Fruit fly (Drosophila melanogaster) whole organism, prepupa: ENCODE data around the gene mRpS34.
A peak's percentile ranks its signal among the peaks of the same experiment; 100 is the strongest.

Source experiments
- Blimp-1 ChIP-seq: fragments of 200-800 bp; sonication (Bioruptor generic); optimal IDR thresholded peaks from 3 replicates; lab custom pipeline; 2017; ENCODE audit warnings: missing biosample characterization, missing genetic modification characterization, mild to moderate bottlenecking, moderate library complexity, missing genetic modification reagents
- CG10631 ChIP-seq: fragments of 200-800 bp; sonication (Bioruptor generic); optimal IDR thresholded peaks from 2 replicates; lab custom pipeline; 2016; ENCODE audit warnings: missing biosample characterization, missing genetic modification characterization
- CG10669 ChIP-seq: fragments of 200-800 bp; sonication (Bioruptor generic); optimal IDR thresholded peaks from 3 replicates; lab custom pipeline; 2018; ENCODE audit warnings: missing biosample characterization, mild to moderate bottlenecking, missing genetic modification characterization, moderate library complexity
- CG11902 ChIP-seq: fragments of 200-800 bp; sonication (Bioruptor generic); optimal IDR thresholded peaks from 3 replicates; lab custom pipeline; 2016; ENCODE audit warnings: missing biosample characterization, missing genetic modification characterization
- CG15336 ChIP-seq: fragments of 200-800 bp; sonication (Bioruptor generic); IDR thresholded peaks from 2 replicates; pipeline ENCODE4 v1.3.6; 2022; ENCODE audit warnings: missing biosample characterization, missing genetic modification characterization
- CG1621 ChIP-seq: fragments of 200-800 bp; sonication (Bioruptor generic); optimal IDR thresholded peaks from 3 replicates; lab custom pipeline; 2018; ENCODE audit warnings: missing biosample characterization, mild to moderate bottlenecking, missing genetic modification characterization
- CG32006 ChIP-seq: fragments of 200-800 bp; sonication (Bioruptor generic); optimal IDR thresholded peaks from 3 replicates; lab custom pipeline; 2017; ENCODE audit warnings: missing biosample characterization, mild to moderate bottlenecking, missing genetic modification characterization
- CG34406 ChIP-seq: fragments of 200-800 bp; sonication (Bioruptor generic); optimal IDR thresholded peaks from 3 replicates; lab custom pipeline; 2016; ENCODE audit warnings: missing biosample characterization, missing genetic modification characterization
- CG3919 ChIP-seq: fragments of 200-800 bp; sonication (Bioruptor generic); optimal IDR thresholded peaks from 3 replicates; lab custom pipeline; 2016; ENCODE audit warnings: missing biosample characterization, missing genetic modification characterization
- CG6163 ChIP-seq: fragments of 200-800 bp; sonication (Bioruptor generic); IDR thresholded peaks from 3 replicates; pipeline ENCODE4 v1.3.6; 2022; ENCODE audit warnings: missing biosample characterization, missing genetic modification characterization
- CG6276 ChIP-seq: fragments of 200-800 bp; sonication (Bioruptor generic); optimal IDR thresholded peaks from 2 replicates; lab custom pipeline; 2017; ENCODE audit warnings: missing biosample characterization, mild to moderate bottlenecking, missing genetic modification characterization
- CG6792 ChIP-seq: fragments of 200-800 bp; sonication (Bioruptor generic); optimal IDR thresholded peaks from 3 replicates; lab custom pipeline; 2016; ENCODE audit warnings: missing biosample characterization, missing genetic modification characterization
- CG6854 ChIP-seq: fragments of 200-800 bp; sonication (Bioruptor generic); optimal IDR thresholded peaks from 2 replicates; lab custom pipeline; 2017; ENCODE audit warnings: missing biosample characterization, mild to moderate bottlenecking, missing genetic modification characterization
- CG7368 ChIP-seq: fragments of 200-800 bp; sonication (Bioruptor generic); optimal IDR thresholded peaks from 3 replicates; lab custom pipeline; 2016; ENCODE audit warnings: missing biosample characterization, missing genetic modification characterization
- CG8119 ChIP-seq: fragments of 200-800 bp; sonication (Bioruptor generic); IDR thresholded peaks from 3 replicates; pipeline ENCODE4 v1.3.6; 2022; ENCODE audit warnings: missing biosample characterization, missing genetic modification characterization
- CG8632 ChIP-seq: fragments of 200-800 bp; sonication (Bioruptor generic); optimal IDR thresholded peaks from 3 replicates; lab custom pipeline; 2016; ENCODE audit warnings: missing biosample characterization, missing genetic modification characterization
- CG9139 ChIP-seq: fragments of 200-800 bp; sonication (Bioruptor generic); optimal IDR thresholded peaks from 3 replicates; lab custom pipeline; 2017; ENCODE audit warnings: missing biosample characterization, mild to moderate bottlenecking, missing genetic modification characterization
- Eip78C ChIP-seq: fragments of 200-800 bp; sonication (Bioruptor generic); peaks from one replicate; lab custom pipeline; 2016; ENCODE audit warnings: missing biosample characterization, missing genetic modification characterization
- Eip93F ChIP-seq: fragments of 200-800 bp; sonication (Bioruptor generic); optimal IDR thresholded peaks from 2 replicates; lab custom pipeline; 2016; ENCODE audit warnings: missing biosample characterization, mild to moderate bottlenecking, missing genetic modification characterization
- Ets21C ChIP-seq: fragments of 200-800 bp; sonication (Bioruptor generic); optimal IDR thresholded peaks from 3 replicates; lab custom pipeline; 2016; ENCODE audit warnings: missing biosample characterization, missing genetic modification characterization
- Ets96B ChIP-seq: fragments of 200-800 bp; optimal IDR thresholded peaks from 2 replicates; lab custom pipeline; 2019; ENCODE audit warnings: missing biosample characterization, mild to moderate bottlenecking, missing genetic modification characterization, moderate library complexity
- Hr4 ChIP-seq: fragments of 200-800 bp; sonication (Bioruptor generic); optimal IDR thresholded peaks from 3 replicates; lab custom pipeline; 2016; ENCODE audit warnings: missing biosample characterization, missing genetic modification characterization
- OdsH ChIP-seq: fragments of 200-800 bp; sonication (Bioruptor generic); optimal IDR thresholded peaks from 3 replicates; lab custom pipeline; 2016; ENCODE audit warnings: missing biosample characterization, missing genetic modification characterization
- Smox ChIP-seq: fragments of 200-800 bp; sonication (Bioruptor generic); optimal IDR thresholded peaks from 3 replicates; lab custom pipeline; 2016; ENCODE audit warnings: missing biosample characterization, missing genetic modification characterization
- Sox102F ChIP-seq: fragments of 200-800 bp; sonication (Bioruptor generic); optimal IDR thresholded peaks from 2 replicates; lab custom pipeline; 2016; ENCODE audit warnings: missing biosample characterization, mild to moderate bottlenecking, missing genetic modification characterization
- Sox14 ChIP-seq: fragments of 200-800 bp; sonication (Bioruptor generic); optimal IDR thresholded peaks from 3 replicates; lab custom pipeline; 2016; ENCODE audit warnings: missing biosample characterization, missing genetic modification characterization
- Sox15 ChIP-seq: fragments of 200-800 bp; sonication (Bioruptor generic); optimal IDR thresholded peaks from 3 replicates; lab custom pipeline; 2016; ENCODE audit warnings: missing biosample characterization, missing genetic modification characterization
- achi ChIP-seq: fragments of 200-800 bp; sonication (Bioruptor generic); optimal IDR thresholded peaks from 3 replicates; lab custom pipeline; 2016; ENCODE audit warnings: missing biosample characterization, missing genetic modification characterization
- acj6 ChIP-seq: fragments of 200-800 bp; sonication (Bioruptor generic); optimal IDR thresholded peaks from 3 replicates; lab custom pipeline; 2016; ENCODE audit warnings: missing biosample characterization, missing genetic modification characterization
- eg ChIP-seq: fragments of 200-800 bp; sonication (Bioruptor generic); IDR thresholded peaks from 3 replicates; pipeline ENCODE4 v1.3.6; 2022; ENCODE audit warnings: missing biosample characterization, missing genetic modification characterization
- esn ChIP-seq: fragments of 200-800 bp; sonication (Bioruptor generic); optimal IDR thresholded peaks from 2 replicates; lab custom pipeline; 2016; ENCODE audit warnings: missing biosample characterization, mild to moderate bottlenecking, missing genetic modification characterization, moderate library complexity
- fd59A ChIP-seq: fragments of 200-800 bp; sonication (Bioruptor generic); optimal IDR thresholded peaks from 2 replicates; lab custom pipeline; 2017; ENCODE audit warnings: missing biosample characterization, mild to moderate bottlenecking, missing genetic modification characterization, missing genetic modification reagents
- fkh ChIP-seq: fragments of 200-800 bp; sonication (Bioruptor generic); optimal IDR thresholded peaks from 3 replicates; lab custom pipeline; 2017; ENCODE audit warnings: missing biosample characterization, mild to moderate bottlenecking, missing genetic modification characterization, moderate library complexity
- lz ChIP-seq: fragments of 200-800 bp; sonication (Bioruptor generic); optimal IDR thresholded peaks from 3 replicates; lab custom pipeline; 2016; ENCODE audit warnings: missing biosample characterization, missing genetic modification characterization
- net ChIP-seq: fragments of 200-800 bp; sonication (Bioruptor generic); optimal IDR thresholded peaks from 3 replicates; lab custom pipeline; 2016; ENCODE audit warnings: missing biosample characterization, missing genetic modification characterization
- pdm3 ChIP-seq: fragments of 200-800 bp; sonication (Bioruptor generic); optimal IDR thresholded peaks from 3 replicates; lab custom pipeline; 2016; ENCODE audit warnings: missing biosample characterization, missing genetic modification characterization
- spab ChIP-seq: fragments of 200-800 bp; sonication (Bioruptor generic); optimal IDR thresholded peaks from 2 replicates; lab custom pipeline; 2017; ENCODE audit warnings: missing biosample characterization, mild to moderate bottlenecking, missing genetic modification characterization, missing genetic modification reagents
- ss ChIP-seq, 2 experiments: fragments of 200-800 bp; sonication (Bioruptor generic); optimal IDR thresholded peaks; 2 replicates in 1 of 2; 3 replicates in 1 of 2; lab custom pipeline; 2017 to 2018; ENCODE audit warnings: mild to moderate bottlenecking in 2 of 2, missing biosample characterization in 2 of 2, missing genetic modification characterization in 2 of 2, moderate library complexity in 1 of 2
- svp ChIP-seq: fragments of 200-800 bp; sonication (Bioruptor generic); peaks from one replicate; lab custom pipeline; 2016; ENCODE audit warnings: missing biosample characterization, missing genetic modification characterization
- topi ChIP-seq: fragments of 200-800 bp; sonication (Bioruptor generic); optimal IDR thresholded peaks from 3 replicates; lab custom pipeline; 2016; ENCODE audit warnings: missing biosample characterization, missing genetic modification characterization

Gene mRpS34

DNA sequence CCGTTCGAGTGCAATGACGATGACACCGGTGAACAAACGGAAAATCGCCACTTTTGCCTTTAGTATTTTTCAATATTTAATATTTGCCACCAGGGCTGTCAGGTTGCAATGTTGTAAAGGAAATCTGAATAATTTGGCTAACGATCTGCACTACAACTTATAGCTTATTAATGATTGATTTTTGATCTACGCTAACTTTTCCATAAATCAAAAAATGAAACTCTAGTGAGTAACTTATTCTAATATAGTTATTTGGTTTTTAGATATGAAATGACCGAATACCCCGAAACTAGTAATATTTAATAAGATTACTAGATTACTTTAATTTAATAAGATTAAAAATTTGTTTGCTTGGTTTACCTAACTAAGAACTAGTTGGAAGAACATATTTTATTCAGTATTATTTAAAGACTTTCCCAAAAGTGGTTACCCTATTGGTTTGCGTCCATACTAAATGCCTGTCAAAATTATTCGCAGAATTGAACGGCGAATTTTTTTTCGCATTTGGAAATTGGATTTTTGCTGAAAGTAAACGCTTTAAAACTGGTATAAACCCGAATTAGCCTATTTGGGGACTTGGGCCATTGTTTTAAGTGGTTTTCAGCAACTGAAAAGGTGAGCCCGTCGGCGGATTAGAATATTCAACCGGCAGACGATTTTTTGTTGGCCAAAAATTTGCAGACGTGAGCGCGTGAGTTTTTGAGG is 38.2 kb downstream of the mRpS34 start, which contains the start of the genes Agpat3 and RAF2 (continued):
- TF ChIP-seq Smox (GFP tag; lab: Kevin White, UChicago) = no peak
- TF ChIP-seq CG6792 (GFP tag; lab: Kevin White, UChicago) = peak; percentile 12
- peak; percentile 54 for TF ChIP-seq Sox15 (GFP tag; lab: Kevin White, UChicago)
- peak; percentile 34 for TF ChIP-seq CG3919 (GFP tag; lab: Kevin White, UChicago)

DNA sequence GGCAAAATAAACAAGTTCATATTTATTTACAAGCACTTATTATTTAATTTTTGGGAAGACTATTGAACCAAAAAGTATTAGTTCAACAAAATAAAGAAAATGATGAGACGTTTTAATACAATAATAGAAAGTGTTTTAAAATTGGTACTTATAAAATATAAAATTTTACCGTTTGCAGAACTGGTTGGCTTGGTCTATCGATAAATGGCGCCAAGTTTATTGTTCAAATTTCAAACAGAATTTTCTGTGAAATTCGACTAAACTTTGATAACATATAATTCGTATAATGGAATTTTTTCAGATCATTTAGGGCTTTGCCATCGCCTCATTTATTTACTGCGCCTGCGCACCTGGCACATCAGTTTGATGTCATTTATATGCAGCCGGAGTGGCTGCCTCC is 42.9 kb downstream of the mRpS34 start:
- no peak for TF ChIP-seq spab (GFP tag; lab: Kevin White, UChicago)
- TF ChIP-seq svp (GFP tag; lab: Kevin White, UChicago) = peak; percentile 33
- no peak for TF ChIP-seq Sox102F
- peak; percentile 37 for TF ChIP-seq Eip78C (GFP tag; lab: Kevin White, UChicago)
- TF ChIP-seq Eip93F (GFP tag; lab: Kevin White, UChicago) = no peak

DNA sequence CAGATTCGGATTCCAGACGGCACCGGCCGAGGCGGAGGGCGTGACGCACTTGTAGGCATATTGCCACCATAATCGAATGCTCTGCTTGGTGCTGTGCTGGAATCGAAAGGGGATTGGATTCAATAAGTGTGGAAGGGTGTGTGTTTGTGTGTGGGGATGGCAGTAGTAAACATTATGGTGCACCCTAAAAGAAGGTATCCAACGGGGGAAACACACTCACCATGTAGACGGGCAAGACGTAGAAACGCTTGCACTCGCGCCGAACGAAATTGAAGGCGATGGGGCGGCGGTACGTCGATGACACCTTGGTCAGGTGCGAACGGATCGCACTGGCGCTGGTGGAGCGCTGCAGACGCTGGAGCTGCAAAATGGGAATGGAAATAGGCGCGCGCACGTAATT is 43.4 kb downstream of the mRpS34 start:
- no peak for TF ChIP-seq CG1621 (tag; lab: Kevin White, UChicago)
- TF ChIP-seq fkh (GFP tag; lab: Kevin White, UChicago) = no peak
- no peak for TF ChIP-seq achi
- TF ChIP-seq CG3919 (GFP tag; lab: Kevin White, UChicago) = no peak
- no peak for TF ChIP-seq svp (GFP tag; lab: Kevin White, UChicago)
- TF ChIP-seq esn = no peak
- TF ChIP-seq CG34406 (GFP tag; lab: Kevin White, UChicago) = no peak
- TF ChIP-seq Sox14 (GFP tag; lab: Kevin White, UChicago) = no peak
- no peak for TF ChIP-seq CG6276 (GFP tag; lab: Kevin White, UChicago)

DNA sequence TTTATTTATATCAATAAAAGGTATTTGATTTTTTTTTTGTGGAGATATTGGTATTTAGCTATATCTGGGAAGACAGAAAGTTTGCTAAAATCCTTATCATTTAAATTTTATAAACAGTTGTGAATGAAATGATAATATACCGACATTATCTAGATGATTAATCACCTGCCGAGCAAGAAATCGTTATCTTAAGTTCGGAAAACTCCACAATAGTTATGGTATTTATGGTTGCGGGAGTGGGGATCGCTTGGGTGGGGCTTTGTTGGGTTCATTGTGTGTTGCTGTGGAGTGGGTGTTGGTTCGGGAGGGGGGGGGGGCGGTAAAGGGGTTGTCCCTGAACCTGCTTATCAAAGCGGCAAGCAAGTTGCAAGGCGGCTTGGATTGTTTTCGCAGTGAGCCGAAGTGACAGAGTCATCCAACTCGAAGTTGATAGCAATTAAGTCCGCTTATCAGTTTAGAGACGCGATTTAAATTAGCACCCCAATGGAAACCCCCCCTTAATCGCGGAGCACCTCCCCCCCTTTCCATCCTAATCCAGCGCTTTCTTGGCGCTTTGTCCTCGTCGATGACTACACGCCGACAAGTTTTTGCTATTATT is 44.4 kb downstream of the mRpS34 start:
- TF ChIP-seq Ets96B (no peak), net (GFP tag; lab: Kevin White, UChicago) (no peak), CG1621 (tag; lab: Kevin White, UChicago) (no peak), pdm3 (GFP tag; lab: Kevin White, UChicago) (no peak), CG3919 (GFP tag; lab: Kevin White, UChicago) (no peak), CG8119 (GFP tag; lab: Robert Waterston, UW) (no peak), OdsH (no peak), lz (GFP tag; lab: Kevin White, UChicago) (no peak), Blimp-1 (GFP tag; lab: Kevin White, UChicago) (no peak), ss (GFP tag; optimal IDR thresholded peaks at IDR 0.05; lab: Kevin White, UChicago) (no peak), Ets21C (no peak), CG34406 (GFP tag; lab: Kevin White, UChicago) (no peak), topi (GFP tag; lab: Kevin White, UChicago) (no peak), spab (GFP tag; lab: Kevin White, UChicago) (no peak)

DNA sequence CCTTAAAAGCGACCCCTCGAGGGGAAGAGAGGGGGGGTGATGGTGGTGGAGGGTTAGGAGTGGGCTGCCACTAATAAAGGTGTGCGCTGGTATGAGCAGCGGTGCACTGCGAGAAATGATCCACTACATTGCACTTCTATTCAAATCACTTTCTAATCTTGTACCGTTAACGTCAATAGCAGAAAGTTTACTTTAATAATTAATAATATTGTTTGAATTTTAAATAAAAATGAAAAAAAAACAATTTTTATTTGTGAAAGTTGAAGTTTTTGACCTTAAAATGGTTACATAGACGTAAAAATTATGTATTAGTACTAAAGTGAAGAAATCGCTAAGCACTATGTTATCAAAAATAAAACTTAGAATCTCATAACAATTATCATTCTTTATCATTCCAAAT is 45.0 kb downstream of the mRpS34 start:
- TF ChIP-seq CG32006 (GFP tag; lab: Kevin White, UChicago) = peak; percentile 37
- TF ChIP-seq ss (GFP tag; optimal IDR thresholded peaks at IDR 0.05; lab: Kevin White, UChicago) = no peak
- TF ChIP-seq eg (GFP tag; lab: Robert Waterston, UW) = peak; percentile 23; the same call in 1 of the 3 replicates
- 0 out of 3 replicates have a peak, but pooled peaks have one; percentile 20 for TF ChIP-seq CG6163 (GFP tag; lab: Robert Waterston, UW)
- TF ChIP-seq fd59A (GFP tag; lab: Kevin White, UChicago) = no peak
- TF ChIP-seq Hr4 (GFP tag; lab: Kevin White, UChicago) = no peak
- TF ChIP-seq acj6 = no peak
- no peak for TF ChIP-seq CG3919 (GFP tag; lab: Kevin White, UChicago)
- peak; percentile 7 for TF ChIP-seq CG6276 (GFP tag; lab: Kevin White, UChicago)
- TF ChIP-seq CG11902 = no peak
- no peak for TF ChIP-seq CG9139
- TF ChIP-seq CG10669 (GFP tag; lab: Kevin White, UChicago) = no peak
- TF ChIP-seq CG8632 (GFP tag; lab: Kevin White, UChicago) = no peak
- no peak for TF ChIP-seq CG15336 (GFP tag; lab: Robert Waterston, UW)
- no peak for TF ChIP-seq CG10631 (GFP tag; lab: Kevin White, UChicago)
- peak; percentile 18 for TF ChIP-seq svp (GFP tag; lab: Kevin White, UChicago)
- no peak for TF ChIP-seq CG1621 (tag; lab: Kevin White, UChicago)
- 0 out of 3 replicates have a peak, but pooled peaks have one; percentile 14 for TF ChIP-seq CG8119 (GFP tag; lab: Robert Waterston, UW)
- TF ChIP-seq Eip78C (GFP tag; lab: Kevin White, UChicago) = peak; percentile 30
- no peak for TF ChIP-seq CG6854 (GFP tag; lab: Kevin White, UChicago)
- TF ChIP-seq CG7368 (GFP tag; lab: Kevin White, UChicago) = no peak
